Worm (Caenorhabditis elegans) whole organism, L2 larva: ENCODE data around the gene mig-6.
A peak's percentile ranks its signal among the peaks of the same experiment; 100 is the strongest.

Experiments used
- C34F6.9 ChIP-seq: fragments of 150-350 bp; optimal IDR thresholded peaks from 2 replicates; lab custom pipeline; 2014; ENCODE audit warnings: missing biosample characterization, missing genetic modification characterization
- F13H6.1 ChIP-seq: sonication (generic microtip); optimal IDR thresholded peaks from 2 replicates; lab custom pipeline; 2016; ENCODE audit warnings: missing genetic modification characterization, missing compliant biosample characterization
- R02D3.7 ChIP-seq: fragments of 150-350 bp; optimal IDR thresholded peaks from 2 replicates; lab custom pipeline; 2014; ENCODE audit warnings: missing biosample characterization, missing genetic modification characterization
- ZK546.5 ChIP-seq: sonication (generic microtip); optimal IDR thresholded peaks from 2 replicates; lab custom pipeline; 2017; ENCODE audit warnings: missing biosample characterization, missing genetic modification characterization
- alr-1 ChIP-seq: fragments of 150-350 bp; optimal IDR thresholded peaks from 2 replicates; lab custom pipeline; 2014; ENCODE audit warnings: missing biosample characterization, missing genetic modification characterization
- aly-2 ChIP-seq: fragments of 150-350 bp; optimal IDR thresholded peaks from 2 replicates; lab custom pipeline; 2014; ENCODE audit warnings: missing biosample characterization, missing genetic modification characterization
- ama-1 ChIP-seq: fragments of 150-350 bp; optimal IDR thresholded peaks from 2 replicates; lab custom pipeline; 2018; ENCODE audit warnings: inconsistent platforms
- blmp-1 ChIP-seq: sonication (generic microtip); optimal IDR thresholded peaks from 2 replicates; lab custom pipeline; 2017; ENCODE audit warnings: missing genetic modification characterization, mild to moderate bottlenecking, missing compliant biosample characterization, antibody characterized with exemption, moderate library complexity; ENCODE audit not compliant: insufficient read depth
- ceh-16 ChIP-seq: fragments of 150-350 bp; optimal IDR thresholded peaks from 2 replicates; lab custom pipeline; 2014; ENCODE audit warnings: missing biosample characterization, missing genetic modification characterization
- crh-2 ChIP-seq: sonication (generic microtip); optimal IDR thresholded peaks from 2 replicates; lab custom pipeline; 2017; ENCODE audit warnings: missing biosample characterization, missing genetic modification characterization
- dmd-4 ChIP-seq: sonication (generic microtip); optimal IDR thresholded peaks from 2 replicates; lab custom pipeline; 2017; ENCODE audit warnings: missing biosample characterization, missing genetic modification characterization
- egl-27 ChIP-seq: sonication (generic microtip); optimal IDR thresholded peaks from 3 replicates; lab custom pipeline; 2017; ENCODE audit warnings: missing biosample characterization, missing genetic modification reagents, missing genetic modification characterization
- fos-1 ChIP-seq: fragments of 150-350 bp; optimal IDR thresholded peaks from 2 replicates; lab custom pipeline; 2014; ENCODE audit warnings: missing biosample characterization, missing genetic modification characterization
- gmeb-1 ChIP-seq: fragments of 150-350 bp; optimal IDR thresholded peaks from 2 replicates; lab custom pipeline; 2014; ENCODE audit warnings: missing biosample characterization, missing genetic modification characterization
- lin-11 ChIP-seq: fragments of 150-350 bp; sonication (generic microtip); optimal IDR thresholded peaks from 2 replicates; lab custom pipeline; 2014; ENCODE audit warnings: missing biosample characterization, missing genetic modification characterization, inconsistent platforms, mixed read lengths
- lsy-2 ChIP-seq, 2 experiments: fragments of 150-350 bp in 1 of 2; sonication (generic microtip) in 1 of 2; optimal IDR thresholded peaks; 2 replicates each; lab custom pipeline; 2014 to 2017; ENCODE audit warnings: missing biosample characterization in 2 of 2, missing genetic modification characterization in 2 of 2
- nhr-10 ChIP-seq: sonication (generic microtip); optimal IDR thresholded peaks from 2 replicates; lab custom pipeline; 2017; ENCODE audit warnings: missing biosample characterization, missing genetic modification characterization
- nhr-11 ChIP-seq: fragments of 150-350 bp; optimal IDR thresholded peaks from 2 replicates; lab custom pipeline; 2014; ENCODE audit warnings: missing biosample characterization, missing genetic modification characterization
- nhr-12 ChIP-seq: fragments of 150-350 bp; optimal IDR thresholded peaks from 2 replicates; lab custom pipeline; 2014; ENCODE audit warnings: missing biosample characterization, missing genetic modification characterization
- nhr-129 ChIP-seq: fragments of 150-350 bp; optimal IDR thresholded peaks from 2 replicates; lab custom pipeline; 2014; ENCODE audit warnings: missing biosample characterization, missing genetic modification characterization
- nhr-21 ChIP-seq: fragments of 150-350 bp; optimal IDR thresholded peaks from 2 replicates; lab custom pipeline; 2014; ENCODE audit warnings: missing biosample characterization, missing genetic modification characterization
- nhr-23 ChIP-seq: fragments of 150-350 bp; optimal IDR thresholded peaks from 2 replicates; lab custom pipeline; 2014; ENCODE audit warnings: missing biosample characterization, missing genetic modification reagents, missing genetic modification characterization
- nhr-25 ChIP-seq: fragments of 150-350 bp; sonication (generic microtip); optimal IDR thresholded peaks from 3 replicates; lab custom pipeline; 2014; ENCODE audit warnings: missing biosample characterization, missing genetic modification characterization
- nhr-6 ChIP-seq: fragments of 150-350 bp; optimal IDR thresholded peaks from 2 replicates; lab custom pipeline; 2014; ENCODE audit warnings: missing biosample characterization, missing genetic modification characterization
- nhr-77 ChIP-seq: fragments of 150-350 bp; optimal IDR thresholded peaks from 2 replicates; lab custom pipeline; 2014; ENCODE audit warnings: missing biosample characterization, missing genetic modification characterization
- peb-1 ChIP-seq: fragments of 150-350 bp; optimal IDR thresholded peaks from 2 replicates; lab custom pipeline; 2014; ENCODE audit warnings: missing biosample characterization, missing genetic modification characterization
- sem-4 ChIP-seq: fragments of 150-350 bp; optimal IDR thresholded peaks from 2 replicates; lab custom pipeline; 2014; ENCODE audit warnings: missing biosample characterization, missing genetic modification reagents, missing genetic modification characterization
- skn-1 ChIP-seq: sonication (generic microtip); optimal IDR thresholded peaks from 2 replicates; lab custom pipeline; 2017; ENCODE audit warnings: missing biosample characterization, missing genetic modification characterization
- sma-3 ChIP-seq: sonication (generic microtip); optimal IDR thresholded peaks from 2 replicates; lab custom pipeline; 2016; ENCODE audit warnings: missing genetic modification reagents, missing genetic modification characterization, missing compliant biosample characterization
- sma-9 ChIP-seq, 2 experiments: fragments of 150-350 bp in 1 of 2; sonication (generic microtip) in 1 of 2; optimal IDR thresholded peaks; 2 replicates each; lab custom pipeline; 2014 to 2016; ENCODE audit warnings: missing genetic modification characterization in 2 of 2, mild to moderate bottlenecking in 1 of 2, missing biosample characterization in 1 of 2, missing compliant biosample characterization in 1 of 2, missing genetic modification reagents in 1 of 2, moderate library complexity in 1 of 2
- ztf-11 ChIP-seq: sonication (generic microtip); optimal IDR thresholded peaks from 2 replicates; lab custom pipeline; 2017; ENCODE audit warnings: missing biosample characterization, missing genetic modification characterization

Gene mig-6

ce11 chrV:7822655-7823054 is 4.4 kb upstream of the mig-6 start (continued):
- TF ChIP-seq nhr-6 (tag; lab: Kevin White, UChicago), result no peak
- no peak for TF ChIP-seq gmeb-1 (tag; lab: Kevin White, UChicago)
- no peak for TF ChIP-seq lin-11 (tag; lab: Kevin White, UChicago)
- TF ChIP-seq peb-1 (tag; lab: Kevin White, UChicago), result no peak
- TF ChIP-seq sma-3 (GFP tag; lab: Kevin White, UChicago), result no peak
- no peak for TF ChIP-seq blmp-1

DNA sequence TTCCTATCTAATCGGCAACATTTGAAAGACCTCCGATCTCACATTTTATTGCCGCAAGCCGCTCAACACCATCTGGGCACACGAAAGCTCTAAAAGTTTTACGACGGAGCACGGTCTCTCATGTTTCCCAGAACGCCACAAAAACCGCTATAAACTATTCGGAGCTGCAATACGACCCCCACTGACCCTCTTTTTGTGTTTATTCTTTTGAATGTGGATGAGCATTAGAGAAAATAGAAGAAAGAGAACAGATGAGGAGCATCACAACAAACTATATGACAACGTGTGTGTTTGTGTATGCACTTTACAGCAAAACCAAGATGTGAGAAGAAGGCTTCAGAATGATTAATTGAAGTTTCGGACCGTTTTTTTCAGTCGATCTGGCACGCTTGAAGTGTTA is 2.9 kb upstream of the mig-6 start:
- no peak for TF ChIP-seq nhr-10 (tag; lab: Kevin White, UChicago)
- TF ChIP-seq nhr-77, result no peak
- TF ChIP-seq C34F6.9 (tag; lab: Kevin White, UChicago), result no peak

- TF ChIP-seq sem-4 (no peak), F13H6.1 (tag; lab: Kevin White, UChicago) (peak; percentile 4)
Measured at ce11 chrV:7825836-7826235, 1.2 kb upstream of the mig-6 start.

- no peak for TF ChIP-seq alr-1
- no peak for TF ChIP-seq nhr-10 (tag; lab: Kevin White, UChicago)
- no peak for TF ChIP-seq skn-1
- no peak for TF ChIP-seq dmd-4 (tag; lab: Kevin White, UChicago)
- no peak for TF ChIP-seq nhr-129 (tag; lab: Kevin White, UChicago)
- no peak for TF ChIP-seq nhr-25
- TF ChIP-seq sma-3 (GFP tag; lab: Kevin White, UChicago), result no peak
- no peak for TF ChIP-seq nhr-23 (tag; lab: Kevin White, UChicago)
- no peak for TF ChIP-seq nhr-11 (tag; lab: Kevin White, UChicago)
- TF ChIP-seq ceh-16 (tag; lab: Kevin White, UChicago), result no peak
- no peak for TF ChIP-seq lsy-2 (tag; optimal IDR thresholded peaks at IDR 0.05; lab: Kevin White, UChicago)
- TF ChIP-seq R02D3.7, result no peak
- TF ChIP-seq ztf-11 (tag; lab: Kevin White, UChicago), result no peak
Measured at ce11 chrV:7826362-7826761, 655 bp upstream of the mig-6 start.

DNA sequence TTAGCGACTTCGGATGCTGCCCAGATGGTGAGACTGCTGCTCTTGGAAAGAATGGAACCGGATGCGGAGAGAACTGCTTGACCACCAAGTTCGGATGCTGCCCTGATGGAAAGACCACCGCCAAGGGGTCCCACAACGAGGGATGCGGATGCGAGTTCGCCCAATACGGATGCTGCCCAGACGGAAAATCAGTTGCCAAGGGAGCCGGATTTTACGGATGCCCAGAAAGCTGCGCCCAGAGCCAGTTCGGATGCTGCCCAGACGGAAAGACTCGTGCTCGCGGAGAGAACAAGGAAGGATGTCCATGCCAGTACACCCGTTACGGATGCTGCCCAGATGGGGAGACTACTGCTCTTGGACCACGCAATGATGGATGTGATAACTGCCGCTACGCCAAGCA is 3.9 kb downstream of the mig-6 start:
- no peak for TF ChIP-seq ZK546.5 (tag; lab: Kevin White, UChicago)
- TF ChIP-seq dmd-4 (tag; lab: Kevin White, UChicago), result no peak

- TF ChIP-seq nhr-21, result peak; percentile 20
- peak; percentile 53 for TF ChIP-seq crh-2 (tag; lab: Kevin White, UChicago)
- no peak for TF ChIP-seq ZK546.5 (tag; lab: Kevin White, UChicago)
- no peak for TF ChIP-seq R02D3.7
- peak; percentile 19 for TF ChIP-seq sma-9 (GFP tag; optimal IDR thresholded peaks at IDR 0.05; lab: Kevin White, UChicago)
- TF ChIP-seq sma-9 (tag; optimal IDR thresholded peaks at IDR 0.05; lab: Kevin White, UChicago), result no peak
- TF ChIP-seq nhr-25, result peak; percentile 44
- TF ChIP-seq ama-1 (lab: Kevin White, UChicago), result peak; percentile 26
- peak; percentile 29 for TF ChIP-seq gmeb-1 (tag; lab: Kevin White, UChicago)
- TF ChIP-seq sma-3 (GFP tag; lab: Kevin White, UChicago), result peak; percentile 77
- peak; percentile 39 for TF ChIP-seq nhr-129 (tag; lab: Kevin White, UChicago)
- TF ChIP-seq aly-2, result no peak
- no peak for TF ChIP-seq ceh-16 (tag; lab: Kevin White, UChicago)
- TF ChIP-seq fos-1, result peak; percentile 28
Measured at ce11 chrV:7836911-7837310, 9.9 kb downstream of the mig-6 start, which contains the start of gene txt-5. Gene txt-5 (minus strand): TSS chrV:7837134.

- TF ChIP-seq blmp-1 (no peak), egl-27 (tag; lab: Kevin White, UChicago) (no peak), sma-3 (GFP tag; lab: Kevin White, UChicago) (peak; percentile 12), fos-1 (peak; percentile 12), sma-9 (GFP tag; optimal IDR thresholded peaks at IDR 0.05; lab: Kevin White, UChicago) (peak; percentile 22), sma-9 (tag; optimal IDR thresholded peaks at IDR 0.05; lab: Kevin White, UChicago) (no peak), nhr-12 (no peak), lin-11 (tag; lab: Kevin White, UChicago) (no peak), dmd-4 (tag; lab: Kevin White, UChicago) (no peak), ZK546.5 (tag; lab: Kevin White, UChicago) (no peak), nhr-23 (tag; lab: Kevin White, UChicago) (no peak)
- TF ChIP-seq, all 48 proteins: peak for 3
Measured at ce11 chrV:7837809-7838208, 10.8 kb downstream of the mig-6 start, which contains the start of gene ttr-33. Gene ttr-33 (minus strand): TSS chrV:7837909.
